Worm (Caenorhabditis elegans) whole organism, L2 larva: ENCODE data around the gene B0554.2.

ENCODE experiments used
- C34F6.9 ChIP-seq: fragments of 150-350 bp; optimal IDR thresholded peaks from 2 replicates; lab custom pipeline; 2014; ENCODE audit warnings: missing biosample characterization, missing genetic modification characterization
- F13H6.1 ChIP-seq: sonication (generic microtip); optimal IDR thresholded peaks from 2 replicates; lab custom pipeline; 2016; ENCODE audit warnings: missing genetic modification characterization, missing compliant biosample characterization
- R02D3.7 ChIP-seq: fragments of 150-350 bp; optimal IDR thresholded peaks from 2 replicates; lab custom pipeline; 2014; ENCODE audit warnings: missing biosample characterization, missing genetic modification characterization
- Y55F3AM.14 ChIP-seq: fragments of 200-800 bp; sonication (Bioruptor generic); optimal IDR thresholded peaks from 2 replicates; lab custom pipeline; 2018; ENCODE audit warnings: mild to moderate bottlenecking, missing genetic modification characterization, missing compliant biosample characterization
- ZK546.5 ChIP-seq: sonication (generic microtip); optimal IDR thresholded peaks from 2 replicates; lab custom pipeline; 2017; ENCODE audit warnings: missing biosample characterization, missing genetic modification characterization
- alr-1 ChIP-seq: fragments of 150-350 bp; optimal IDR thresholded peaks from 2 replicates; lab custom pipeline; 2014; ENCODE audit warnings: missing biosample characterization, missing genetic modification characterization
- ama-1 ChIP-seq: fragments of 150-350 bp; optimal IDR thresholded peaks from 2 replicates; lab custom pipeline; 2018; ENCODE audit warnings: inconsistent platforms
- blmp-1 ChIP-seq: sonication (generic microtip); optimal IDR thresholded peaks from 2 replicates; lab custom pipeline; 2017; ENCODE audit warnings: missing genetic modification characterization, mild to moderate bottlenecking, missing compliant biosample characterization, antibody characterized with exemption, moderate library complexity; ENCODE audit not compliant: insufficient read depth
- ceh-16 ChIP-seq: fragments of 150-350 bp; optimal IDR thresholded peaks from 2 replicates; lab custom pipeline; 2014; ENCODE audit warnings: missing biosample characterization, missing genetic modification characterization
- ceh-82 ChIP-seq: fragments of 150-350 bp; optimal IDR thresholded peaks from 2 replicates; lab custom pipeline; 2014; ENCODE audit warnings: missing biosample characterization, missing genetic modification characterization
- crh-2 ChIP-seq: sonication (generic microtip); optimal IDR thresholded peaks from 2 replicates; lab custom pipeline; 2017; ENCODE audit warnings: missing biosample characterization, missing genetic modification characterization
- fos-1 ChIP-seq: fragments of 150-350 bp; optimal IDR thresholded peaks from 2 replicates; lab custom pipeline; 2014; ENCODE audit warnings: missing biosample characterization, missing genetic modification characterization
- gmeb-1 ChIP-seq: fragments of 150-350 bp; optimal IDR thresholded peaks from 2 replicates; lab custom pipeline; 2014; ENCODE audit warnings: missing biosample characterization, missing genetic modification characterization
- lin-11 ChIP-seq: fragments of 150-350 bp; sonication (generic microtip); optimal IDR thresholded peaks from 2 replicates; lab custom pipeline; 2014; ENCODE audit warnings: missing biosample characterization, missing genetic modification characterization, inconsistent platforms, mixed read lengths
- mab-5 ChIP-seq: fragments of 150-350 bp; optimal IDR thresholded peaks from 2 replicates; lab custom pipeline; 2014; ENCODE audit warnings: missing biosample characterization, missing genetic modification characterization
- mbf-1 ChIP-seq: sonication (generic microtip); optimal IDR thresholded peaks from 2 replicates; lab custom pipeline; 2017; ENCODE audit warnings: missing biosample characterization, missing genetic modification characterization
- mdl-1 ChIP-seq, 2 experiments: fragments of 150-350 bp in 1 of 2; sonication (generic microtip) in 1 of 2; optimal IDR thresholded peaks; 2 replicates each; lab custom pipeline; 2017; ENCODE audit warnings: missing biosample characterization in 2 of 2, missing genetic modification characterization in 2 of 2
- nhr-10 ChIP-seq: sonication (generic microtip); optimal IDR thresholded peaks from 2 replicates; lab custom pipeline; 2017; ENCODE audit warnings: missing biosample characterization, missing genetic modification characterization
- nhr-11 ChIP-seq: fragments of 150-350 bp; optimal IDR thresholded peaks from 2 replicates; lab custom pipeline; 2014; ENCODE audit warnings: missing biosample characterization, missing genetic modification characterization
- nhr-12 ChIP-seq: fragments of 150-350 bp; optimal IDR thresholded peaks from 2 replicates; lab custom pipeline; 2014; ENCODE audit warnings: missing biosample characterization, missing genetic modification characterization
- nhr-23 ChIP-seq: fragments of 150-350 bp; optimal IDR thresholded peaks from 2 replicates; lab custom pipeline; 2014; ENCODE audit warnings: missing biosample characterization, missing genetic modification reagents, missing genetic modification characterization
- nhr-237 ChIP-seq: fragments of 150-350 bp; optimal IDR thresholded peaks from 2 replicates; lab custom pipeline; 2014; ENCODE audit warnings: missing biosample characterization, missing genetic modification characterization
- nhr-25 ChIP-seq: fragments of 150-350 bp; sonication (generic microtip); optimal IDR thresholded peaks from 3 replicates; lab custom pipeline; 2014; ENCODE audit warnings: missing biosample characterization, missing genetic modification characterization
- nhr-6 ChIP-seq: fragments of 150-350 bp; optimal IDR thresholded peaks from 2 replicates; lab custom pipeline; 2014; ENCODE audit warnings: missing biosample characterization, missing genetic modification characterization
- nhr-77 ChIP-seq: fragments of 150-350 bp; optimal IDR thresholded peaks from 2 replicates; lab custom pipeline; 2014; ENCODE audit warnings: missing biosample characterization, missing genetic modification characterization
- peb-1 ChIP-seq: fragments of 150-350 bp; optimal IDR thresholded peaks from 2 replicates; lab custom pipeline; 2014; ENCODE audit warnings: missing biosample characterization, missing genetic modification characterization
- skn-1 ChIP-seq: sonication (generic microtip); optimal IDR thresholded peaks from 2 replicates; lab custom pipeline; 2017; ENCODE audit warnings: missing biosample characterization, missing genetic modification characterization
- sma-3 ChIP-seq: sonication (generic microtip); optimal IDR thresholded peaks from 2 replicates; lab custom pipeline; 2016; ENCODE audit warnings: missing genetic modification reagents, missing genetic modification characterization, missing compliant biosample characterization
- sma-9 ChIP-seq, 2 experiments: fragments of 150-350 bp in 1 of 2; sonication (generic microtip) in 1 of 2; optimal IDR thresholded peaks; 2 replicates each; lab custom pipeline; 2014 to 2016; ENCODE audit warnings: missing genetic modification characterization in 2 of 2, mild to moderate bottlenecking in 1 of 2, missing biosample characterization in 1 of 2, missing compliant biosample characterization in 1 of 2, missing genetic modification reagents in 1 of 2, moderate library complexity in 1 of 2
- unc-39 ChIP-seq: fragments of 150-350 bp; optimal IDR thresholded peaks from 2 replicates; lab custom pipeline; 2014; ENCODE audit warnings: missing biosample characterization, missing genetic modification characterization
- unc-55 ChIP-seq: fragments of 150-350 bp; sonication (generic microtip); optimal IDR thresholded peaks from 3 replicates; lab custom pipeline; 2014; ENCODE audit warnings: missing biosample characterization, missing genetic modification reagents, missing genetic modification characterization
- zag-1 ChIP-seq: fragments of 150-350 bp; optimal IDR thresholded peaks from 2 replicates; lab custom pipeline; 2014; ENCODE audit warnings: missing biosample characterization, missing genetic modification characterization
- ztf-1 ChIP-seq: fragments of 200-800 bp; sonication (Bioruptor generic); conservative IDR thresholded peaks from 2 replicates; pipeline ENCODE4 v1.3.6; 2022; ENCODE audit warnings: missing genetic modification characterization, missing compliant biosample characterization
- ztf-11 ChIP-seq: sonication (generic microtip); optimal IDR thresholded peaks from 2 replicates; lab custom pipeline; 2017; ENCODE audit warnings: missing biosample characterization, missing genetic modification characterization
- ztf-4 ChIP-seq: fragments of 150-350 bp; optimal IDR thresholded peaks from 2 replicates; lab custom pipeline; 2014; ENCODE audit warnings: missing biosample characterization, missing genetic modification characterization

The B0554.2 gene

ce11 chrV:433898-434297 lies at the start of gene B0554.2:
Gene B0554.2 (plus strand): TSS chrV:434198.
- TF ChIP-seq alr-1 (tag; lab: Kevin White, UChicago) (no peak), ama-1 (lab: Kevin White, UChicago) (no peak), nhr-11 (tag; lab: Kevin White, UChicago) (no peak)

DNA sequence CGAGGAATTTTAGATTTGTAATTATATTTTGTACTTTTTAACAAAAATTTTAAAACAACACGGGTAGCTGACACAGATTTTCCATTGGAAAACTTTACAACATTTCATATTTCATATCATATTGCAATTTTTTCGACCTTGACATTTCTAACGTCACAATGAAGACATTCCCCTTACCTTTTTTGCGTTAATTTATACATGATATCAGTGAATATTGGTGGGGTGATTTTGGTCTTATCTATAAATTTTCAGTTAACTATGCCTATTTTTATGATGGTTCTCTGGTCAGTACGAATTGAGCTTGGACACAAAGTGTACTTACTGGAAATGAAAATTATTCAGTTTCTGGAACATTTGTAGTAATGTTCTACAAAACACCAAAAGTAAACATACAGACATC lies 49.5 kb upstream of the B0554.2 start:
- TF ChIP-seq nhr-6 (tag; lab: Kevin White, UChicago) (no peak), skn-1 (tag; lab: Kevin White, UChicago) (no peak), C34F6.9 (no peak), ztf-11 (tag; lab: Kevin White, UChicago) (no peak), nhr-25 (tag; lab: Kevin White, UChicago) (no peak), crh-2 (tag; lab: Kevin White, UChicago) (peak; percentile 36), F13H6.1 (tag; lab: Kevin White, UChicago) (no peak), ztf-4 (no peak), gmeb-1 (tag; lab: Kevin White, UChicago) (no peak), nhr-10 (tag; lab: Kevin White, UChicago) (no peak), ZK546.5 (tag; lab: Kevin White, UChicago) (no peak), R02D3.7 (no peak), mbf-1 (no peak), fos-1 (tag; lab: Kevin White, UChicago) (peak; percentile 52), sma-3 (no peak), zag-1 (tag; lab: Kevin White, UChicago) (no peak)

ce11 chrV:385488-385887 lies 48.5 kb upstream of the B0554.2 start, which contains the start of gene lipl-5:
Gene lipl-5 (plus strand): TSS chrV:385746.
- TF ChIP-seq sma-9 (GFP tag; optimal IDR thresholded peaks at IDR 0.05; lab: Kevin White, UChicago) = peak; percentile 52
- no peak for TF ChIP-seq sma-9 (tag; optimal IDR thresholded peaks at IDR 0.05; lab: Kevin White, UChicago)
- TF ChIP-seq ama-1 (lab: Kevin White, UChicago) = no peak
- TF ChIP-seq nhr-10 (tag; lab: Kevin White, UChicago) = no peak
- no peak for TF ChIP-seq nhr-11 (tag; lab: Kevin White, UChicago)
- TF ChIP-seq fos-1 (tag; lab: Kevin White, UChicago) = peak; percentile 52
- TF ChIP-seq peb-1 (tag; lab: Kevin White, UChicago) = no peak
- no peak for TF ChIP-seq Y55F3AM.14
- TF ChIP-seq crh-2 (tag; lab: Kevin White, UChicago) = peak; percentile 50
- no peak for TF ChIP-seq nhr-6 (tag; lab: Kevin White, UChicago)
- TF ChIP-seq gmeb-1 (tag; lab: Kevin White, UChicago) = peak; percentile 8

DNA sequence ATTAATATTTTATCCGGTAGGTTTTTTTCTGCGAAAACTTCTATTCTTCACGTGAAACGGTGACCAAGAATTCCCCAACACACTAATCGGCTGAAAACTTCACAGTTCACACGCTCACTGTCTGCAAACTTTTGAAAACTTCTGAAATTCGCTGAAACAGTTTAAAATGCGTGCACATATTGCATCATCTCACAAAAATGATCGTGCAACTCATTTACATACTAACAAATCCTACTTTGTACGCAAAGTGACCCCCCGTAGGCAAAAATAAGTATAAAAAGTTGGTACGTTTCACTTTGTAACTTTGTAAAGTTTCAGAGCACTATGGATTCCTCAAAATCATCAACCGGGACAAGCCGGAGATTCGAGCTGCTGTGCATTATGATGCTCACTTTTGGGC lies 45.6 kb upstream of the B0554.2 start, which contains the start of gene ZK6.6:
Gene ZK6.6 (plus strand): TSS at position 301 of the 400 bp plus-strand sequence.
- TF ChIP-seq fos-1 (tag; lab: Kevin White, UChicago) (no peak), skn-1 (tag; lab: Kevin White, UChicago) (no peak), sma-3 (no peak), nhr-237 (tag; lab: Kevin White, UChicago) (no peak), mab-5 (tag; lab: Kevin White, UChicago) (no peak), nhr-12 (tag; lab: Kevin White, UChicago) (no peak), C34F6.9 (no peak), blmp-1 (tag; lab: Kevin White, UChicago) (no peak), ztf-4 (no peak), ceh-82 (no peak)

ce11 chrV:392199-392678 lies 41.8 kb upstream of the B0554.2 start, which contains the start of gene nhr-254:
Gene nhr-254 (plus strand): TSS chrV:392628.
- TF ChIP-seq sma-9 (GFP tag; optimal IDR thresholded peaks at IDR 0.05; lab: Kevin White, UChicago) (no peak), sma-9 (tag; optimal IDR thresholded peaks at IDR 0.05; lab: Kevin White, UChicago) (no peak), skn-1 (tag; lab: Kevin White, UChicago) (no peak), peb-1 (tag; lab: Kevin White, UChicago) (no peak), unc-39 (tag; lab: Kevin White, UChicago) (no peak), ceh-16 (no peak), unc-55 (GFP tag; lab: Kevin White, UChicago) (no peak), alr-1 (tag; lab: Kevin White, UChicago) (no peak), nhr-11 (tag; lab: Kevin White, UChicago) (no peak), lin-11 (tag; lab: Kevin White, UChicago) (no peak), nhr-23 (tag; lab: Kevin White, UChicago) (no peak), nhr-77 (tag; lab: Kevin White, UChicago) (no peak), ztf-1 (GFP tag; lab: Robert Waterston, UW) (no peak), zag-1 (tag; lab: Kevin White, UChicago) (no peak), ama-1 (lab: Kevin White, UChicago) (no peak), mdl-1 (tag; optimal IDR thresholded peaks at IDR 0.05; lab: Kevin White, UChicago) (no peak)
